Worm (Caenorhabditis elegans) whole organism, late embryonic: ENCODE data around the gene C04E12.5.

Experiments used
- ama-1 ChIP-seq: fragments of 150-350 bp; optimal IDR thresholded peaks from 2 replicates; lab custom pipeline; 2014
- ceh-45 ChIP-seq: fragments of 200-800 bp; sonication (Bioruptor generic); IDR thresholded peaks from 2 replicates; pipeline ENCODE4 v1.3.6; 2022; ENCODE audit warnings: missing genetic modification reagents, missing genetic modification characterization, missing compliant biosample characterization
- fax-1 ChIP-seq: sonication (generic microtip); optimal IDR thresholded peaks from 2 replicates; lab custom pipeline; 2016; ENCODE audit warnings: missing genotype, missing genetic modification characterization, missing compliant biosample characterization
- fkh-10 ChIP-seq: fragments of 150-350 bp; optimal IDR thresholded peaks from 2 replicates; lab custom pipeline; 2014; ENCODE audit warnings: missing biosample characterization, missing genetic modification reagents, missing genetic modification characterization
- fkh-6 ChIP-seq: sonication (generic microtip); optimal IDR thresholded peaks from 2 replicates; lab custom pipeline; 2016; ENCODE audit warnings: missing genetic modification characterization, missing compliant biosample characterization
- hlh-30 ChIP-seq: sonication (generic microtip); optimal IDR thresholded peaks from 2 replicates; lab custom pipeline; 2017; ENCODE audit warnings: antibody characterized with exemption, missing genetic modification characterization, missing compliant biosample characterization; ENCODE audit not compliant: insufficient read depth
- nfya-1 ChIP-seq: sonication (generic microtip); optimal IDR thresholded peaks from 2 replicates; lab custom pipeline; 2017; ENCODE audit warnings: missing genetic modification characterization, mild to moderate bottlenecking, missing compliant biosample characterization, antibody characterized with exemption, moderate library complexity
- nhr-11 ChIP-seq: fragments of 150-350 bp; optimal IDR thresholded peaks from 2 replicates; lab custom pipeline; 2014; ENCODE audit warnings: missing biosample characterization, missing genetic modification characterization
- pha-4 ChIP-seq: fragments of 150-350 bp; optimal IDR thresholded peaks from 2 replicates; lab custom pipeline; 2018; ENCODE audit warnings: missing biosample characterization, missing genetic modification reagents, missing genetic modification characterization
- pqm-1 ChIP-seq: sonication (generic microtip); optimal IDR thresholded peaks from 2 replicates; lab custom pipeline; 2016; ENCODE audit warnings: missing genetic modification characterization, missing compliant biosample characterization
- unc-86 ChIP-seq: sonication (generic microtip); optimal IDR thresholded peaks from 2 replicates; lab custom pipeline; 2016; ENCODE audit warnings: missing genetic modification characterization, missing compliant biosample characterization
- ztf-16 ChIP-seq: sonication (generic microtip); optimal IDR thresholded peaks from 2 replicates; lab custom pipeline; 2017; ENCODE audit warnings: missing genetic modification characterization, missing compliant biosample characterization

- TF ChIP-seq nfya-1 (tag; lab: Kevin White, UChicago) (no peak), hlh-30 (no peak), ama-1 (lab: Kevin White, UChicago) (no peak), ceh-45 (GFP tag; lab: Robert Waterston, UW) (no peak), nhr-11 (tag; lab: Kevin White, UChicago) (no peak), fkh-10 (GFP tag; lab: Kevin White, UChicago) (no peak), unc-86 (tag; lab: Kevin White, UChicago) (no peak), fkh-6 (tag; lab: Kevin White, UChicago) (no peak), fax-1 (tag; lab: Kevin White, UChicago) (no peak), pqm-1 (tag; lab: Kevin White, UChicago) (no peak), pha-4 (no peak), ztf-16 (no peak)
These were observed 3.3 kb downstream of the C04E12.5 start for ce11 chrV:3361633-3362032.
